Fruit fly (Drosophila melanogaster): ENCODE measurements around the gene Wdr81.
A peak's percentile ranks its signal among the peaks of the same experiment; 100 is the strongest.

Gene Wdr81

dm6 chr2L:12038177-12038581, 17.4 kb upstream of the Wdr81 start, which contains the start of gene Tom70 (continued):
- no peak for TF ChIP-seq CG31224 (GFP tag; IDR thresholded peaks at IDR 0.05)
- no peak for TF ChIP-seq Adf1 (GFP tag; IDR thresholded peaks at IDR 0.05)
- 0 out of 3 replicates have a peak, but pooled peaks have one; percentile 30 for TF ChIP-seq Opbp (GFP tag; IDR thresholded peaks at IDR 0.05; ENCODE audit: partially characterized antibody)
- peak; percentile 21 for TF ChIP-seq Fer1 (GFP tag; optimal IDR thresholded peaks at IDR 0.05)
- peak; percentile 58 for TF ChIP-seq Scr (GFP tag; IDR thresholded peaks at IDR 0.05; ENCODE audit: partially characterized antibody)
- no peak for TF ChIP-seq ttk (GFP tag; IDR thresholded peaks at IDR 0.05)
- no peak for TF ChIP-seq pnt (GFP tag; optimal IDR thresholded peaks at IDR 0.05)
- no peak for TF ChIP-seq zfh1 (GFP tag; IDR thresholded peaks at IDR 0.05)
- peak; percentile 96 for TF ChIP-seq CG17385 (GFP tag; optimal IDR thresholded peaks at IDR 0.05)
- TF ChIP-seq CG9437 (GFP tag; optimal IDR thresholded peaks at IDR 0.05) = no peak
- peak; percentile 62 for TF ChIP-seq stwl (tag; optimal IDR thresholded peaks at IDR 0.05)
- TF ChIP-seq CG3838 (GFP tag; optimal IDR thresholded peaks at IDR 0.05) = no peak
- no peak for TF ChIP-seq danr (GFP tag; IDR thresholded peaks at IDR 0.05)
- TF ChIP-seq CG7786 (GFP tag; optimal IDR thresholded peaks at IDR 0.05) = no peak
- TF ChIP-seq ci (GFP tag; IDR thresholded peaks at IDR 0.05) = no peak
- no peak for TF ChIP-seq CG2875 (GFP tag; optimal IDR thresholded peaks at IDR 0.05)
- TF ChIP-seq CG13296 (GFP tag; optimal IDR thresholded peaks at IDR 0.05) = no peak
- TF ChIP-seq HLH3B (GFP tag; IDR thresholded peaks at IDR 0.05) = no peak
- no peak for TF ChIP-seq CrebB (tag; optimal IDR thresholded peaks at IDR 0.05)
- TF ChIP-seq HmgZ (tag; optimal IDR thresholded peaks at IDR 0.05) = peak; percentile 19
- TF ChIP-seq H2.0 (GFP tag; IDR thresholded peaks at IDR 0.05) = no peak
- TF ChIP-seq pros (GFP tag; optimal IDR thresholded peaks at IDR 0.05) = no peak
- no peak for TF ChIP-seq CG10147 (GFP tag; optimal IDR thresholded peaks at IDR 0.05)
- TF ChIP-seq en (GFP tag; optimal IDR thresholded peaks at IDR 0.05) = no peak
- no peak for TF ChIP-seq Atf3 (GFP tag; optimal IDR thresholded peaks at IDR 0.05)
- TF ChIP-seq oc (tag; optimal IDR thresholded peaks at IDR 0.05) = no peak
- peak; percentile 43 for TF ChIP-seq CG2116 (GFP tag; optimal IDR thresholded peaks at IDR 0.05)
- peak; percentile 44; the same call in 1 of the 3 replicates for TF ChIP-seq Doc3 (GFP tag; IDR thresholded peaks at IDR 0.05; ENCODE audit: partially characterized antibody)
- TF ChIP-seq CG14965 (GFP tag; optimal IDR thresholded peaks at IDR 0.05; ENCODE audit: borderline replicate concordance) = no peak
- no peak for TF ChIP-seq Jarid2 (GFP tag; optimal IDR thresholded peaks at IDR 0.05)
- TF ChIP-seq CG13775 (GFP tag; optimal IDR thresholded peaks at IDR 0.05) = no peak
- TF ChIP-seq phol (tag; optimal IDR thresholded peaks at IDR 0.05) = peak; percentile 3
- TF ChIP-seq grn (GFP tag; optimal IDR thresholded peaks at IDR 0.05) = no peak
- TF ChIP-seq CG10209 (GFP tag; optimal IDR thresholded peaks at IDR 0.05) = no peak
- peak; percentile 48; the same call in 2 of the 3 replicates for TF ChIP-seq vnd (GFP tag; IDR thresholded peaks at IDR 0.05; ENCODE audit: partially characterized antibody)
- TF ChIP-seq Ets97D (GFP tag; optimal IDR thresholded peaks at IDR 0.05) = peak; percentile 17
- peak; percentile 61 for TF ChIP-seq Bgb (GFP tag; IDR thresholded peaks at IDR 0.05; ENCODE audit: partially characterized antibody)
- no peak for TF ChIP-seq caup (GFP tag; optimal IDR thresholded peaks at IDR 0.05; ENCODE audit: severe bottlenecking)
- no peak for TF ChIP-seq hth (optimal IDR thresholded peaks at IDR 0.05)
- TF ChIP-seq E2f1 (GFP tag; IDR thresholded peaks at IDR 0.05) = no peak
- no peak for TF ChIP-seq lola (GFP tag; optimal IDR thresholded peaks at IDR 0.05)
- no peak for TF ChIP-seq CG10543 (GFP tag; optimal IDR thresholded peaks at IDR 0.05)
- no peak for TF ChIP-seq CG2199 (GFP tag; IDR thresholded peaks at IDR 0.05)
- no peak for TF ChIP-seq CG11093 (GFP tag; IDR thresholded peaks at IDR 0.05)
- no peak for TF ChIP-seq fd102C (GFP tag; optimal IDR thresholded peaks at IDR 0.05)
- TF ChIP-seq usp (GFP tag; optimal IDR thresholded peaks at IDR 0.05) = no peak
- TF ChIP-seq slou (GFP tag; optimal IDR thresholded peaks at IDR 0.05) = no peak
